Fruit fly (Drosophila melanogaster): ENCODE measurements around the gene Ino80.

DNA sequence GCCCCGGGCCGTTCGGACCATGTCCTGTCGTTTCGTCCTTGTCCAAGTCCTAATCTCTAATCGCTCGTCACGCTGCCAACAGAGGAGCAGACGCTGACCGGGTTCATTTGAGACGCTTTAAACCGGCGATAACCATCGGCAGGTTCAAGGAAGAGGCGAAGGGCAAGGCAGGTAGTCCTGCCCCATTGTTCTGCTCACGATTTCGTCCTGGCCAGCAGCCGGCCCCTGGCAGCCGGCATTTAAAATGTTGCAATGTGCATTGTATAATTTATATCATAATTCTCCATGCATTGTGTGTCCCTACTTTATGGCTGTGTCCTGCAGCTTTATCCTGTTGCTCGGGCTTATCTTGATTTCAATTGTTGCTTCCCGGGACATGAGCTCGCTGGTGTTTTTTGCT is 57.7 kb downstream of the Ino80 start:
- TF ChIP-seq fd96Ca (GFP tag; IDR thresholded peaks at IDR 0.05): no peak
- no peak for TF ChIP-seq CG34367 (tag; optimal IDR thresholded peaks at IDR 0.05)
- no peak for TF ChIP-seq CG15710 (tag; optimal IDR thresholded peaks at IDR 0.05)
- TF ChIP-seq CG14655 (GFP tag; optimal IDR thresholded peaks at IDR 0.05): no peak
- TF ChIP-seq CG10348 (GFP tag; IDR thresholded peaks at IDR 0.05): no peak
- TF ChIP-seq CG4496 (GFP tag; IDR thresholded peaks at IDR 0.05): no peak
- TF ChIP-seq CG8301 (tag; optimal IDR thresholded peaks at IDR 0.05): no peak
- TF ChIP-seq CG9948 (tag; optimal IDR thresholded peaks at IDR 0.05): no peak
